Fruit fly (Drosophila melanogaster) whole organism, embryonic: Measurements from ENCODE around the gene dati.

ENCODE experiments used
- Atf3 ChIP-seq: fragments of 200-800 bp; sonication (Bioruptor generic); optimal IDR thresholded peaks from 3 replicates; lab custom pipeline; 2016; ENCODE audit warnings: missing biosample characterization, missing genetic modification characterization
- CG12155 ChIP-seq: fragments of 200-800 bp; sonication (Bioruptor generic); optimal IDR thresholded peaks from 3 replicates; lab custom pipeline; 2016; ENCODE audit warnings: missing biosample characterization, missing genetic modification characterization
- CG12744 ChIP-seq: fragments of 200-800 bp; sonication (Bioruptor generic); optimal IDR thresholded peaks from 2 replicates; lab custom pipeline; 2016; ENCODE audit warnings: missing biosample characterization, missing genetic modification characterization
- CG13123 ChIP-seq: fragments of 200-800 bp; sonication (Bioruptor generic); optimal IDR thresholded peaks from 2 replicates; lab custom pipeline; 2016; ENCODE audit warnings: missing biosample characterization, missing genetic modification characterization
- CG13424 ChIP-seq: fragments of 200-800 bp; sonication (Bioruptor generic); optimal IDR thresholded peaks from 2 replicates; lab custom pipeline; 2019; ENCODE audit warnings: missing biosample characterization, mild to moderate bottlenecking, missing genetic modification characterization, moderate library complexity
- CG15479 ChIP-seq: fragments of 200-800 bp; sonication (Bioruptor generic); optimal IDR thresholded peaks from 3 replicates; lab custom pipeline; 2019; ENCODE audit warnings: missing biosample characterization, mild to moderate bottlenecking, missing genetic modification characterization, moderate library complexity
- CG17612 ChIP-seq: fragments of 200-800 bp; sonication (Bioruptor generic); IDR thresholded peaks from 2 replicates; pipeline ENCODE4 v1.3.6; 2022; ENCODE audit warnings: missing biosample characterization, missing genetic modification characterization
- CG17912 ChIP-seq: fragments of 200-800 bp; sonication (Bioruptor generic); optimal IDR thresholded peaks from 2 replicates; lab custom pipeline; 2018; ENCODE audit warnings: missing biosample characterization, mild to moderate bottlenecking, missing genetic modification characterization
- CG18011 ChIP-seq: fragments of 200-800 bp; sonication (Bioruptor generic); optimal IDR thresholded peaks from 2 replicates; lab custom pipeline; 2017; ENCODE audit warnings: missing biosample characterization, missing genetic modification characterization, mild to moderate bottlenecking, moderate library complexity, missing genotype
- CG30403 ChIP-seq: fragments of 200-800 bp; sonication (Bioruptor generic); optimal IDR thresholded peaks from 3 replicates; lab custom pipeline; 2016; ENCODE audit warnings: missing biosample characterization, missing genetic modification characterization
- CG31365 ChIP-seq: fragments of 200-800 bp; sonication (Bioruptor generic); optimal IDR thresholded peaks from 2 replicates; lab custom pipeline; 2018; ENCODE audit warnings: missing biosample characterization, mild to moderate bottlenecking, missing genetic modification characterization
- CG31388 ChIP-seq: fragments of 200-800 bp; sonication (Bioruptor generic); optimal IDR thresholded peaks from 2 replicates; lab custom pipeline; 2016; ENCODE audit warnings: missing biosample characterization, missing genetic modification characterization
- CG33213 ChIP-seq: fragments of 200-800 bp; sonication (Bioruptor generic); optimal IDR thresholded peaks from 3 replicates; lab custom pipeline; 2016; ENCODE audit warnings: missing biosample characterization, missing genetic modification characterization
- CG34376 ChIP-seq: fragments of 200-800 bp; sonication (Bioruptor generic); optimal IDR thresholded peaks from 2 replicates; lab custom pipeline; 2018; ENCODE audit warnings: missing biosample characterization, mild to moderate bottlenecking, missing genetic modification characterization
- CG43689 ChIP-seq: fragments of 200-800 bp; sonication (Bioruptor generic); IDR thresholded peaks from 2 replicates; pipeline ENCODE4 v1.3.6; 2022; ENCODE audit warnings: missing biosample characterization, missing genetic modification characterization
- CG4617 ChIP-seq: fragments of 200-800 bp; sonication (Bioruptor generic); optimal IDR thresholded peaks from 3 replicates; lab custom pipeline; 2016; ENCODE audit warnings: missing biosample characterization, missing genetic modification characterization, borderline replicate concordance
- CG4730 ChIP-seq: fragments of 200-800 bp; sonication (Bioruptor generic); IDR thresholded peaks from 2 replicates; pipeline ENCODE4 v1.3.6; 2022; ENCODE audit warnings: missing biosample characterization, missing genetic modification characterization
- CG6689 ChIP-seq: fragments of 200-800 bp; sonication (Bioruptor generic); IDR thresholded peaks from 2 replicates; pipeline ENCODE4 v1.3.6; 2022; ENCODE audit warnings: missing biosample characterization, missing genetic modification characterization
- CG9215 ChIP-seq: fragments of 200-800 bp; sonication (Bioruptor generic); IDR thresholded peaks from 2 replicates; pipeline ENCODE4 v1.3.6; 2022; ENCODE audit warnings: missing biosample characterization, missing genetic modification characterization
- CG9817 ChIP-seq: fragments of 200-800 bp; sonication (Bioruptor generic); optimal IDR thresholded peaks from 2 replicates; lab custom pipeline; 2018; ENCODE audit warnings: missing biosample characterization, mild to moderate bottlenecking, missing genetic modification characterization, moderate library complexity
- CG9932 ChIP-seq: fragments of 200-800 bp; sonication (Bioruptor generic); IDR thresholded peaks from 2 replicates; pipeline ENCODE4 v1.3.6; 2022; ENCODE audit warnings: missing biosample characterization, missing genetic modification characterization
- Doc2 ChIP-seq: fragments of 200-800 bp; sonication (Bioruptor generic); IDR thresholded peaks from 2 replicates; pipeline ENCODE4 v1.3.6; 2022; ENCODE audit warnings: missing biosample characterization, missing genetic modification characterization
- HLH54F ChIP-seq: fragments of 200-800 bp; sonication (Bioruptor generic); optimal IDR thresholded peaks from 3 replicates; lab custom pipeline; 2016; ENCODE audit warnings: missing biosample characterization, missing genetic modification characterization
- Hr51 ChIP-seq, 2 experiments: fragments of 200-800 bp; sonication (Bioruptor generic); optimal IDR thresholded peaks; 2 replicates in 1 of 2; 3 replicates in 1 of 2; lab custom pipeline; 2016 to 2018; ENCODE audit warnings: missing biosample characterization in 2 of 2, missing genetic modification characterization in 2 of 2, mild to moderate bottlenecking in 1 of 2, moderate library complexity in 1 of 2
- Max ChIP-seq: fragments of 200-800 bp; sonication (Bioruptor generic); optimal IDR thresholded peaks from 2 replicates; lab custom pipeline; 2016; ENCODE audit warnings: missing biosample characterization, mild to moderate bottlenecking, missing genetic modification characterization
- Optix ChIP-seq: fragments of 200-800 bp; sonication (Bioruptor generic); IDR thresholded peaks from 3 replicates; pipeline ENCODE4 v1.3.6; 2022; ENCODE audit warnings: missing biosample characterization, missing genetic modification characterization
- Rx ChIP-seq: fragments of 200-800 bp; sonication (Bioruptor generic); IDR thresholded peaks from 2 replicates; pipeline ENCODE4 v1.3.6; 2022; ENCODE audit warnings: missing biosample characterization, missing genetic modification characterization
- Sin3A ChIP-seq: fragments of >200 bp; optimal IDR thresholded peaks from 2 replicates; lab custom pipeline; 2018
- Trl ChIP-seq, 3 experiments: fragments of >200 bp in 2 of 3; fragments of 200-800 bp in 1 of 3; sonication (Bioruptor generic) in 1 of 3; optimal IDR thresholded peaks; 2 replicates in 1 of 3; 3 replicates in 2 of 3; lab custom pipeline; 2016 to 2017; ENCODE audit warnings: missing biosample characterization in 1 of 3, missing genetic modification characterization in 1 of 3
- Xbp1 ChIP-seq: fragments of 200-800 bp; sonication (Bioruptor generic); optimal IDR thresholded peaks from 3 replicates; lab custom pipeline; 2016; ENCODE audit warnings: missing biosample characterization, mild to moderate bottlenecking, missing genetic modification characterization
- aop ChIP-seq: fragments of 200-800 bp; sonication (Bioruptor generic); IDR thresholded peaks from 2 replicates; pipeline ENCODE4 v1.3.6; 2022; ENCODE audit warnings: missing biosample characterization, missing genetic modification characterization
- bcd ChIP-seq: fragments of 200-800 bp; sonication (Bioruptor generic); optimal IDR thresholded peaks from 2 replicates; lab custom pipeline; 2017; ENCODE audit warnings: missing biosample characterization, mild to moderate bottlenecking, missing genetic modification characterization
- bowl ChIP-seq: fragments of 200-800 bp; sonication (Bioruptor generic); IDR thresholded peaks from 2 replicates; pipeline ENCODE4 v1.3.6; 2022; ENCODE audit warnings: missing biosample characterization, missing genetic modification characterization
- dimm ChIP-seq: fragments of 200-800 bp; sonication (Bioruptor generic); IDR thresholded peaks from 2 replicates; pipeline ENCODE4 v1.3.6; 2022; ENCODE audit warnings: missing biosample characterization, missing genetic modification characterization
- dysf ChIP-seq: fragments of 200-800 bp; sonication (Bioruptor generic); IDR thresholded peaks from 3 replicates; pipeline ENCODE4 v1.3.6; 2022; ENCODE audit warnings: missing biosample characterization, missing genetic modification characterization
- hb ChIP-seq: fragments of 200-800 bp; sonication (Bioruptor generic); IDR thresholded peaks from 3 replicates; pipeline ENCODE4 v1.3.6; 2022; ENCODE audit warnings: missing biosample characterization, missing genetic modification characterization; ENCODE audit not compliant: partially characterized antibody
- jing ChIP-seq: fragments of 200-800 bp; sonication (Bioruptor generic); optimal IDR thresholded peaks from 2 replicates; lab custom pipeline; 2018; ENCODE audit warnings: missing biosample characterization, mild to moderate bottlenecking, missing genetic modification characterization
- lab ChIP-seq: fragments of 200-800 bp; sonication (Bioruptor generic); optimal IDR thresholded peaks from 3 replicates; lab custom pipeline; 2017; ENCODE audit warnings: missing biosample characterization, missing genetic modification characterization, mild to moderate bottlenecking, moderate library complexity, missing genetic modification reagents
- lbe ChIP-seq: fragments of 200-800 bp; sonication (Bioruptor generic); optimal IDR thresholded peaks from 2 replicates; lab custom pipeline; 2016; ENCODE audit warnings: missing biosample characterization, mild to moderate bottlenecking, missing genetic modification characterization
- mld ChIP-seq: fragments of 200-800 bp; sonication (Bioruptor generic); IDR thresholded peaks from 3 replicates; pipeline ENCODE4 v1.3.6; 2022; ENCODE audit warnings: missing biosample characterization, missing genetic modification characterization; ENCODE audit not compliant: partially characterized antibody
- oc ChIP-seq: fragments of 200-800 bp; sonication (Bioruptor generic); optimal IDR thresholded peaks from 2 replicates; lab custom pipeline; 2018; ENCODE audit warnings: missing biosample characterization, mild to moderate bottlenecking, missing genetic modification characterization, moderate library complexity
- org-1 ChIP-seq: fragments of 200-800 bp; sonication (Bioruptor generic); optimal IDR thresholded peaks from 2 replicates; lab custom pipeline; 2017; ENCODE audit warnings: missing biosample characterization, missing genetic modification characterization
- pho ChIP-seq: fragments of 200-800 bp; sonication (Bioruptor generic); optimal IDR thresholded peaks from 2 replicates; lab custom pipeline; 2016; ENCODE audit warnings: missing biosample characterization, missing genetic modification characterization
- pnt ChIP-seq: fragments of 200-800 bp; sonication (Bioruptor generic); optimal IDR thresholded peaks from 3 replicates; lab custom pipeline; 2016; ENCODE audit warnings: missing biosample characterization, missing genetic modification characterization
- pros ChIP-seq: fragments of 200-800 bp; sonication (Bioruptor generic); optimal IDR thresholded peaks from 3 replicates; lab custom pipeline; 2019; ENCODE audit warnings: missing biosample characterization, mild to moderate bottlenecking, missing genetic modification characterization, moderate library complexity
- sc ChIP-seq, 3 experiments: fragments of >200 bp in 2 of 3; fragments of 200-800 bp in 1 of 3; sonication (Bioruptor generic) in 1 of 3; optimal IDR thresholded peaks; 2 replicates in 2 of 3; 3 replicates in 1 of 3; lab custom pipeline; 2017; ENCODE audit warnings: mild to moderate bottlenecking in 1 of 3, missing biosample characterization in 1 of 3, missing genetic modification characterization in 1 of 3, missing genetic modification reagents in 1 of 3
- sima ChIP-seq: fragments of 200-800 bp; sonication (Bioruptor generic); optimal IDR thresholded peaks from 2 replicates; lab custom pipeline; 2016; ENCODE audit warnings: missing biosample characterization, missing genetic modification characterization
- slou ChIP-seq: fragments of 200-800 bp; sonication (Bioruptor generic); optimal IDR thresholded peaks from 3 replicates; lab custom pipeline; 2016; ENCODE audit warnings: missing biosample characterization, missing genetic modification characterization
- sr ChIP-seq: fragments of 200-800 bp; sonication (Bioruptor generic); IDR thresholded peaks from 3 replicates; pipeline ENCODE4 v1.3.6; 2022; ENCODE audit warnings: missing biosample characterization, missing genetic modification characterization
- trem ChIP-seq: fragments of 200-800 bp; optimal IDR thresholded peaks from 3 replicates; lab custom pipeline; 2019; ENCODE audit warnings: missing biosample characterization, mild to moderate bottlenecking, missing genetic modification characterization, moderate library complexity
- zf30C ChIP-seq: fragments of 200-800 bp; sonication (Bioruptor generic); optimal IDR thresholded peaks from 3 replicates; lab custom pipeline; 2018; ENCODE audit warnings: missing biosample characterization, mild to moderate bottlenecking, missing genetic modification characterization
- zfh1 ChIP-seq: fragments of 200-800 bp; sonication (Bioruptor generic); IDR thresholded peaks from 3 replicates; pipeline ENCODE4 v1.3.6; 2022; ENCODE audit warnings: missing biosample characterization, missing genetic modification characterization

dati gene

dm6 chr4:404325-404724 lies 8.9 kb upstream of the dati start (continued):
- TF ChIP-seq lbe = no peak
- no peak for TF ChIP-seq CG18011 (GFP tag; lab: Kevin White, UChicago)
- no peak for TF ChIP-seq CG9817 (tag; lab: Kevin White, UChicago)
- no peak for TF ChIP-seq Rx (GFP tag; lab: Robert Waterston, UW)
- no peak for TF ChIP-seq CG17912 (GFP tag; lab: Kevin White, UChicago)
- TF ChIP-seq slou (GFP tag; lab: Kevin White, UChicago) = no peak
- TF ChIP-seq HLH54F (GFP tag; lab: Kevin White, UChicago) = no peak
- no peak for TF ChIP-seq Optix (GFP tag; lab: Robert Waterston, UW)
- TF ChIP-seq sima (GFP tag; lab: Kevin White, UChicago) = no peak
- TF ChIP-seq jing (GFP tag; lab: Kevin White, UChicago) = no peak
- TF ChIP-seq CG15479 = no peak
- TF ChIP-seq CG31388 = no peak
- TF ChIP-seq CG34376 (GFP tag; lab: Kevin White, UChicago) = peak; percentile 64
- TF ChIP-seq CG9932 (GFP tag; lab: Robert Waterston, UW) = no peak
- no peak for TF ChIP-seq pros (GFP tag; lab: Kevin White, UChicago)
- TF ChIP-seq CG9215 (GFP tag; lab: Robert Waterston, UW) = no peak
- no peak for TF ChIP-seq oc (tag; lab: Kevin White, UChicago)
- no peak for TF ChIP-seq CG12155 (GFP tag; lab: Kevin White, UChicago)
- no peak for TF ChIP-seq org-1 (GFP tag; lab: Kevin White, UChicago)
- TF ChIP-seq pho (GFP tag; lab: Kevin White, UChicago) = no peak
- TF ChIP-seq sr (GFP tag; lab: Robert Waterston, UW) = no peak
- peak; percentile 51 for TF ChIP-seq lab (GFP tag; lab: Kevin White, UChicago)
- peak; percentile 26 for TF ChIP-seq Max (GFP tag; lab: Kevin White, UChicago)
- TF ChIP-seq CG4730 = no peak
- TF ChIP-seq zf30C = peak; percentile 11
- peak; percentile 45 for TF ChIP-seq trem (tag; lab: Kevin White, UChicago)
- no peak for TF ChIP-seq bowl (GFP tag; lab: Robert Waterston, UW)
- TF ChIP-seq CG33213 (GFP tag; lab: Kevin White, UChicago) = peak; percentile 15
- TF ChIP-seq CG43689 = no peak
- TF ChIP-seq dimm = no peak
- no peak for TF ChIP-seq aop (GFP tag; lab: Robert Waterston, UW)
- no peak for TF ChIP-seq Atf3 (GFP tag; lab: Kevin White, UChicago)
- no peak for TF ChIP-seq zfh1 (GFP tag; lab: Robert Waterston, UW)
- TF ChIP-seq pnt = no peak
- peak; percentile 1 for TF ChIP-seq bcd (GFP tag; lab: Kevin White, UChicago)
- TF ChIP-seq CG13123 = no peak
- TF ChIP-seq CG13424 (tag; lab: Kevin White, UChicago) = peak; percentile 44
- no peak for TF ChIP-seq CG17612 (GFP tag; lab: Robert Waterston, UW)
- peak; percentile 34 for TF ChIP-seq CG31365 (tag; lab: Kevin White, UChicago)
- no peak for TF ChIP-seq Hr51 (GFP tag; optimal IDR thresholded peaks at IDR 0.05; lab: Kevin White, UChicago)
- no peak for TF ChIP-seq CG12744
- TF ChIP-seq dysf = no peak
- no peak for TF ChIP-seq Sin3A (lab: Kevin White, UChicago)
- TF ChIP-seq hb (GFP tag; lab: Robert Waterston, UW) = no peak
- TF ChIP-seq sc (optimal IDR thresholded peaks at IDR 0.05; lab: Kevin White, UChicago) = no peak
- TF ChIP-seq sc (GFP tag; optimal IDR thresholded peaks at IDR 0.05; lab: Kevin White, UChicago) = peak; percentile 19
- no peak for TF ChIP-seq Doc2 (GFP tag; lab: Robert Waterston, UW)
- no peak for TF ChIP-seq CG6689 (GFP tag; lab: Robert Waterston, UW)
- TF ChIP-seq CG30403 (GFP tag; lab: Kevin White, UChicago) = no peak
- TF ChIP-seq CG4617 (GFP tag; lab: Kevin White, UChicago) = no peak
- TF ChIP-seq mld = no peak
- TF ChIP-seq Trl (optimal IDR thresholded peaks at IDR 0.05; lab: Kevin White, UChicago) = peak; percentile 47 to 56
- TF ChIP-seq Trl (GFP tag; optimal IDR thresholded peaks at IDR 0.05; lab: Kevin White, UChicago) = peak; percentile 33
- peak; percentile 43 for TF ChIP-seq Xbp1 (GFP tag; lab: Kevin White, UChicago)
